Worm (Caenorhabditis elegans) whole organism, L4/young adult: ENCODE data around the gene nhr-221.

Experiments used
- W03F9.2 ChIP-seq: fragments of 150-350 bp; optimal IDR thresholded peaks from 2 replicates; lab custom pipeline; 2014; ENCODE audit warnings: missing biosample characterization, missing genetic modification characterization
- dao-5 ChIP-seq: sonication (generic microtip); optimal IDR thresholded peaks from 2 replicates; lab custom pipeline; 2016; ENCODE audit warnings: missing genotype, missing genetic modification characterization, moderate library complexity, missing compliant biosample characterization

DNA sequence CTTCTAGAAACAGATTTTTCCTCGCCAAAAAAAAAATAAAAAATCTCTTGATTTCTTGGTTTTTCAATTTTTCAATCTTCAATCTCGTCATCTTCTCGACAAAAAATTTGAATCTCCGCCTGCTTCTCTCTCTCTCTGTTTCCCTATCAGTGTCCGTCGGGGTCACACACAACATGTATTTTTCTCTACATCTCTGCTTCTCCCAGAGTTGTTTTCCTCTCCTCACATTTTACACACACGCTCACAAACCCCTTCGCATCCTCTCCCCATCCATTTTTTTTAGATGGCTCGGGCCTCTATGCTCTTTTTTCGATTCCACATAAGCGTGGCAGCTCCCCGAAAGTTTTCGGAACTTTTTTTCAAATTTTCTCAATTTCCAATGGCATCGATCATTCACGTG is 44.6 kb upstream of the nhr-221 start:
- TF ChIP-seq dao-5 (tag; lab: Kevin White, UChicago) (no peak), W03F9.2 (tag; lab: Kevin White, UChicago) (peak; percentile 42)
